Worm (Caenorhabditis elegans): ENCODE data around the gene C17H12.12.
A peak's percentile ranks its signal among the peaks of the same experiment; 100 is the strongest.

The C17H12.12 gene

ce11 chrIV:6802132-6802531 is 6.4 kb downstream of the C17H12.12 start, which contains the start of the genes cest-4 and C17H12.11:
Gene cest-4 (minus strand): TSS chrIV:6802337.
Gene C17H12.11 (plus strand): TSS chrIV:6802387.
- TF ChIP-seq elt-1 (tag; optimal IDR thresholded peaks at IDR 0.05): no peak
- peak; percentile 91 for TF ChIP-seq pqm-1 (tag; optimal IDR thresholded peaks at IDR 0.05)
- TF ChIP-seq hmg-11 (tag; optimal IDR thresholded peaks at IDR 0.05): no peak
- no peak for TF ChIP-seq nhr-237 (tag; optimal IDR thresholded peaks at IDR 0.05)
- peak; percentile 79 for TF ChIP-seq elt-2 (tag; optimal IDR thresholded peaks at IDR 0.05)
- TF ChIP-seq zag-1 (tag; optimal IDR thresholded peaks at IDR 0.05): no peak
- TF ChIP-seq nhr-25 (tag; optimal IDR thresholded peaks at IDR 0.05): no peak
- TF ChIP-seq nhr-11 (tag; optimal IDR thresholded peaks at IDR 0.05): no peak
- TF ChIP-seq aly-2 (tag; optimal IDR thresholded peaks at IDR 0.05): no peak
- TF ChIP-seq fkh-10 (GFP tag; optimal IDR thresholded peaks at IDR 0.05): no peak
- TF ChIP-seq nhr-43 (tag; optimal IDR thresholded peaks at IDR 0.05; ENCODE audit: poor library complexity, severe bottlenecking): no peak
- TF ChIP-seq unc-62 (GFP tag; optimal IDR thresholded peaks at IDR 0.05): no peak
- TF ChIP-seq nfya-1 (tag; optimal IDR thresholded peaks at IDR 0.05; ENCODE audit: insufficient read depth): no peak
- no peak for TF ChIP-seq nhr-76 (tag; optimal IDR thresholded peaks at IDR 0.05)
- no peak for TF ChIP-seq lin-39 (tag; optimal IDR thresholded peaks at IDR 0.05)
- no peak for TF ChIP-seq eor-1 (tag; optimal IDR thresholded peaks at IDR 0.05)
- TF ChIP-seq jun-1 (tag; optimal IDR thresholded peaks at IDR 0.05): no peak

DNA sequence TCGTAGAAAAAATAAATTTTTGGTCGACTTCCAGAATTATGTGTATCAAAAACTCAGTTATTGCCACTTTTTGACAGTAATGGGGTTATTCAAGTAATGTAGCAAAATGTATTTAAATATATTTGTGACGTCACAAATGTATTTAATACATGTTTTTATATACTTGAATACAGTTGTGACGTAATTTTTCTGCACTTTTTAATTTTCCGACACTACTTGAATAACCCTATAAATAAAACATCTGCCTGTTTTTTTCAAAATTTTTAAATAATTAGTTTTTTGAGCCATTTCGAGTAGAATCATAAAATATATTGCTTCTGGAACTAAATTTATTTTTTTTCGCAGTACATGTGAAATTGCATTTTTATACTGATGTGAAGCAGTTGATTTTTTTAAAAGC is 7.6 kb downstream of the C17H12.12 start:
- TF ChIP-seq mdl-1 (tag; optimal IDR thresholded peaks at IDR 0.05) (no peak), ceh-28 (tag; optimal IDR thresholded peaks at IDR 0.05) (no peak), nhr-12 (tag; optimal IDR thresholded peaks at IDR 0.05) (no peak), lin-39 (tag; optimal IDR thresholded peaks at IDR 0.05) (no peak), lsy-12 (tag; optimal IDR thresholded peaks at IDR 0.05) (no peak), sea-2 (GFP tag; optimal IDR thresholded peaks at IDR 0.05) (no peak), fos-1 (tag; optimal IDR thresholded peaks at IDR 0.05) (no peak), zag-1 (tag; optimal IDR thresholded peaks at IDR 0.05) (no peak), nhr-43 (tag; optimal IDR thresholded peaks at IDR 0.05; ENCODE audit: poor library complexity, severe bottlenecking) (no peak), nhr-23 (tag; optimal IDR thresholded peaks at IDR 0.05) (no peak), nhr-67 (tag; optimal IDR thresholded peaks at IDR 0.05) (no peak), fkh-10 (GFP tag; optimal IDR thresholded peaks at IDR 0.05) (no peak), pqm-1 (tag; optimal IDR thresholded peaks at IDR 0.05) (no peak), nhr-237 (tag; optimal IDR thresholded peaks at IDR 0.05) (no peak), R02D3.7 (tag; optimal IDR thresholded peaks at IDR 0.05) (no peak), mml-1 (tag; optimal IDR thresholded peaks at IDR 0.05) (no peak), fkh-2 (tag; optimal IDR thresholded peaks at IDR 0.05) (no peak)

DNA sequence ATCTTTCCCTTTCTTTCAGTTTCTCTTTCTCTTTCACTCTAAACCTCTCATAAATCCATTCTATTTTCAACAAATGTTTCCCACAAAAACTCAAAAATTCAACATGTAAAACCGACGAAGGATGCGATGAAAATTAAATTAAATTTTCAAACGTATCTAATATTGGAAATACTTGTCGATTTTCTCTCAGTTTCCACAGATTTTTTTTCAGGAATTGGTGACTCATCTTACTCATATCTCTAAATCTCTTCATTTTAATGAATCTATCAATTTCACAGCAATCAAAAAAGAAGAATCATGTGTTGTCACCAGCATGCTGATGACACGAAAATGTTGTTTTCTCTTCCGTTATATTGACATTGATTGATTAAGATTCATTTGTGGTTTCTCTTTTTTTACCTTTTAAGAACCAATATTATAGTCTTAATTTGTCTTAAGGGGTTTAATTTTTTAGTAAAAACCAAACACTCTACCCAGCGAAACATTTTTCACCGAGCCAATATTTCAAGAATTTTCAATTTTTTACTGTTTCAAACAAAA is 8.2 kb downstream of the C17H12.12 start:
- TF ChIP-seq nhr-237 (tag; optimal IDR thresholded peaks at IDR 0.05) (no peak), ama-1 (optimal IDR thresholded peaks at IDR 0.05) (no peak), sea-2 (GFP tag; optimal IDR thresholded peaks at IDR 0.05) (no peak), pha-4 (tag; optimal IDR thresholded peaks at IDR 0.05) (no peak), nhr-76 (tag; optimal IDR thresholded peaks at IDR 0.05) (no peak), eor-1 (tag; optimal IDR thresholded peaks at IDR 0.05) (no peak), nfya-1 (tag; optimal IDR thresholded peaks at IDR 0.05; ENCODE audit: insufficient read depth) (no peak), ceh-28 (tag; optimal IDR thresholded peaks at IDR 0.05) (no peak), egl-27 (tag; optimal IDR thresholded peaks at IDR 0.05) (no peak), egl-5 (tag; optimal IDR thresholded peaks at IDR 0.05) (no peak), nhr-12 (tag; optimal IDR thresholded peaks at IDR 0.05) (no peak), daf-12 (tag; optimal IDR thresholded peaks at IDR 0.05) (no peak), nhr-11 (tag; optimal IDR thresholded peaks at IDR 0.05) (no peak), unc-62 (GFP tag; optimal IDR thresholded peaks at IDR 0.05) (no peak), nhr-28 (tag; optimal IDR thresholded peaks at IDR 0.05) (no peak), ceh-16 (tag; optimal IDR thresholded peaks at IDR 0.05) (no peak), nhr-43 (tag; optimal IDR thresholded peaks at IDR 0.05; ENCODE audit: poor library complexity, severe bottlenecking) (no peak), zag-1 (tag; optimal IDR thresholded peaks at IDR 0.05) (no peak)

- TF ChIP-seq nhr-11 (tag; optimal IDR thresholded peaks at IDR 0.05) (no peak), lsy-12 (tag; optimal IDR thresholded peaks at IDR 0.05) (no peak), elt-2 (tag; optimal IDR thresholded peaks at IDR 0.05) (peak; percentile 5)
Observed at ce11 chrIV:6804815-6805214, 9.1 kb downstream of the C17H12.12 start, which contains the start of gene C17H12.37. Gene C17H12.37 (plus strand): TSS chrIV:6805115.

Data from whole organism, L3 larva.